Worm (Caenorhabditis elegans) whole organism, young adult: Measurements from ENCODE around the gene clc-29.

Experiments
- B0019.2 ChIP-seq: fragments of 200-800 bp; sonication (Bioruptor generic); conservative IDR thresholded peaks from 2 replicates; pipeline ENCODE4 v1.3.6; 2022; ENCODE audit warnings: missing genetic modification reagents, missing genetic modification characterization, missing compliant biosample characterization
- B0261.1 ChIP-seq: sonication (generic microtip); optimal IDR thresholded peaks from 2 replicates; lab custom pipeline; 2016; ENCODE audit warnings: mild to moderate bottlenecking, missing genetic modification characterization, moderate library complexity, missing compliant biosample characterization
- B0336.3 ChIP-seq: fragments of 200-800 bp; sonication (Bioruptor generic); IDR thresholded peaks from 2 replicates; pipeline ENCODE4 v1.3.6; 2022; ENCODE audit warnings: missing genetic modification characterization, missing compliant biosample characterization
- D2030.7 ChIP-seq: fragments of 200-800 bp; sonication (Bioruptor generic); IDR thresholded peaks from 2 replicates; pipeline ENCODE4 v1.3.6; 2022; ENCODE audit warnings: missing genetic modification reagents, missing genetic modification characterization, missing compliant biosample characterization
- F22D6.2 ChIP-seq: sonication (generic microtip); optimal IDR thresholded peaks from 2 replicates; lab custom pipeline; 2016; ENCODE audit warnings: mild to moderate bottlenecking, missing genetic modification characterization, missing compliant biosample characterization
- F39B2.1 ChIP-seq: fragments of 200-800 bp; sonication (Bioruptor generic); IDR thresholded peaks from 2 replicates; pipeline ENCODE4 v1.3.6; 2022; ENCODE audit warnings: missing genetic modification reagents, missing genetic modification characterization, missing compliant biosample characterization
- F57A8.1 ChIP-seq: fragments of 200-800 bp; sonication (Bioruptor generic); optimal IDR thresholded peaks from 2 replicates; lab custom pipeline; 2018; ENCODE audit warnings: mild to moderate bottlenecking, missing genetic modification characterization, moderate library complexity, missing compliant biosample characterization
- F57C9.4 ChIP-seq: sonication (generic microtip); optimal IDR thresholded peaks from 2 replicates; lab custom pipeline; 2017; ENCODE audit warnings: mild to moderate bottlenecking, missing genetic modification characterization, missing compliant biosample characterization
- K11D2.4 ChIP-seq: fragments of 200-800 bp; sonication (Bioruptor generic); IDR thresholded peaks from 2 replicates; pipeline ENCODE4 v1.3.6; 2022; ENCODE audit warnings: missing genetic modification reagents, missing genetic modification characterization, missing compliant biosample characterization
- T07F8.4 ChIP-seq: sonication (generic microtip); optimal IDR thresholded peaks from 2 replicates; lab custom pipeline; 2016; ENCODE audit warnings: mild to moderate bottlenecking, missing genetic modification characterization, moderate library complexity, missing compliant biosample characterization
- Y53G8AR.9 ChIP-seq: fragments of 200-800 bp; sonication (Bioruptor generic); conservative IDR thresholded peaks from 2 replicates; pipeline ENCODE4 v1.3.6; 2022; ENCODE audit warnings: missing genetic modification reagents, missing genetic modification characterization, missing compliant biosample characterization
- akir-1 ChIP-seq: fragments of 200-800 bp; sonication (Bioruptor generic); optimal IDR thresholded peaks from 2 replicates; lab custom pipeline; 2018; ENCODE audit warnings: mild to moderate bottlenecking, missing genetic modification characterization, moderate library complexity, missing compliant biosample characterization
- aptf-3 ChIP-seq: fragments of 200-800 bp; sonication (Bioruptor generic); IDR thresholded peaks from 2 replicates; pipeline ENCODE4 v1.3.6; 2022; ENCODE audit warnings: missing genetic modification characterization, missing compliant biosample characterization
- atf-7 ChIP-seq: sonication (generic microtip); optimal IDR thresholded peaks from 2 replicates; lab custom pipeline; 2017; ENCODE audit warnings: mild to moderate bottlenecking, missing genetic modification characterization, missing compliant biosample characterization
- attf-5 ChIP-seq: fragments of 200-800 bp; sonication (Bioruptor generic); optimal IDR thresholded peaks from 2 replicates; lab custom pipeline; 2018; ENCODE audit warnings: mild to moderate bottlenecking, missing genetic modification characterization, missing compliant biosample characterization
- ceh-100 ChIP-seq: fragments of 200-800 bp; sonication (Bioruptor generic); IDR thresholded peaks from 2 replicates; pipeline ENCODE4 v1.3.6; 2022; ENCODE audit warnings: missing genetic modification reagents, missing genetic modification characterization, missing compliant biosample characterization
- ceh-79 ChIP-seq: sonication (generic microtip); optimal IDR thresholded peaks from 2 replicates; lab custom pipeline; 2017; ENCODE audit warnings: mild to moderate bottlenecking, missing genetic modification characterization, missing compliant biosample characterization
- ceh-91 ChIP-seq: fragments of 200-800 bp; sonication (Bioruptor generic); IDR thresholded peaks from 2 replicates; pipeline ENCODE4 v1.3.6; 2022; ENCODE audit warnings: missing genetic modification reagents, missing genetic modification characterization, missing compliant biosample characterization
- dpl-1 ChIP-seq: fragments of 150-350 bp; optimal IDR thresholded peaks from 2 replicates; lab custom pipeline; 2014; ENCODE audit warnings: missing biosample characterization, missing genetic modification reagents, missing genetic modification characterization
- egrh-3 ChIP-seq: fragments of 200-800 bp; sonication (Bioruptor generic); IDR thresholded peaks from 2 replicates; pipeline ENCODE4 v1.3.6; 2022; ENCODE audit warnings: missing genetic modification reagents, missing genetic modification characterization, missing compliant biosample characterization
- ekl-4 ChIP-seq: fragments of 200-800 bp; sonication (Bioruptor generic); IDR thresholded peaks from 2 replicates; pipeline ENCODE4 v1.3.6; 2022; ENCODE audit warnings: missing genetic modification reagents, missing genetic modification characterization, missing compliant biosample characterization
- fkh-3 ChIP-seq: sonication (generic microtip); optimal IDR thresholded peaks from 2 replicates; lab custom pipeline; 2016; ENCODE audit warnings: mild to moderate bottlenecking, missing genetic modification characterization, missing compliant biosample characterization
- hlh-12 ChIP-seq: sonication (generic microtip); optimal IDR thresholded peaks from 2 replicates; lab custom pipeline; 2016; ENCODE audit warnings: missing genetic modification characterization, missing compliant biosample characterization
- hlh-26 ChIP-seq: fragments of 200-800 bp; sonication (Bioruptor generic); conservative IDR thresholded peaks from 2 replicates; pipeline ENCODE4 v1.3.6; 2022; ENCODE audit warnings: missing genetic modification reagents, missing genetic modification characterization, missing compliant biosample characterization
- hsf-1 ChIP-seq: fragments of 200-800 bp; sonication (Bioruptor generic); IDR thresholded peaks from 2 replicates; pipeline ENCODE4 v1.3.6; 2022; ENCODE audit warnings: missing genetic modification reagents, missing genetic modification characterization, missing compliant biosample characterization
- lin-35 ChIP-seq, 3 experiments: fragments of 150-350 bp in 2 of 3; sonication (generic microtip) in 1 of 3; optimal IDR thresholded peaks; 2 replicates each; lab custom pipeline; 2014 to 2018; ENCODE audit warnings: missing biosample characterization in 3 of 3, missing genetic modification characterization in 3 of 3, missing genetic modification reagents in 3 of 3
- lin-54 ChIP-seq: fragments of 200-800 bp; sonication (Bioruptor generic); optimal IDR thresholded peaks from 2 replicates; lab custom pipeline; 2018; ENCODE audit warnings: mild to moderate bottlenecking, missing genetic modification characterization, missing compliant biosample characterization
- lir-1 ChIP-seq: fragments of 200-800 bp; sonication (Bioruptor generic); conservative IDR thresholded peaks from 2 replicates; pipeline ENCODE4 v1.3.6; 2022; ENCODE audit warnings: missing genetic modification reagents, missing genetic modification characterization, missing compliant biosample characterization
- lsy-27 ChIP-seq: sonication (generic microtip); optimal IDR thresholded peaks from 2 replicates; lab custom pipeline; 2017; ENCODE audit warnings: missing genetic modification characterization, mild to moderate bottlenecking, missing compliant biosample characterization, antibody characterized with exemption, missing genotype, borderline replicate concordance; ENCODE audit not compliant: insufficient read depth
- madf-10 ChIP-seq: sonication (generic microtip); optimal IDR thresholded peaks from 2 replicates; lab custom pipeline; 2016; ENCODE audit warnings: mild to moderate bottlenecking, missing genetic modification characterization, missing compliant biosample characterization
- madf-3 ChIP-seq: fragments of 200-800 bp; sonication (Bioruptor generic); IDR thresholded peaks from 2 replicates; pipeline ENCODE4 v1.3.6; 2022; ENCODE audit warnings: missing genetic modification reagents, missing genetic modification characterization, missing compliant biosample characterization
- madf-8 ChIP-seq: fragments of 200-800 bp; sonication (Bioruptor generic); conservative IDR thresholded peaks from 2 replicates; pipeline ENCODE4 v1.3.6; 2022; ENCODE audit warnings: missing genetic modification reagents, missing genetic modification characterization, missing compliant biosample characterization
- mcd-1 ChIP-seq: fragments of 200-800 bp; sonication (Bioruptor generic); IDR thresholded peaks from 2 replicates; pipeline ENCODE4 v1.3.6; 2022; ENCODE audit warnings: missing genetic modification reagents, missing genetic modification characterization, missing compliant biosample characterization
- mel-28 ChIP-seq: sonication (generic microtip); optimal IDR thresholded peaks from 2 replicates; lab custom pipeline; 2016; ENCODE audit warnings: borderline replicate concordance, mild to moderate bottlenecking, missing genetic modification characterization, missing compliant biosample characterization
- mes-4 ChIP-seq: sonication (generic microtip); optimal IDR thresholded peaks from 2 replicates; lab custom pipeline; 2016; ENCODE audit warnings: missing genotype, missing genetic modification characterization, missing compliant biosample characterization
- nfya-1 ChIP-seq: sonication (generic microtip); optimal IDR thresholded peaks from 2 replicates; lab custom pipeline; 2017; ENCODE audit warnings: antibody characterized with exemption, missing compliant biosample characterization, missing genetic modification characterization, borderline replicate concordance; ENCODE audit not compliant: insufficient read depth
- nfya-2 ChIP-seq: fragments of 200-800 bp; sonication (Bioruptor generic); IDR thresholded peaks from 2 replicates; pipeline ENCODE4 v1.3.6; 2022; ENCODE audit warnings: missing genetic modification reagents, missing genetic modification characterization, missing compliant biosample characterization
- rec-8 ChIP-seq, 2 experiments: sonication (generic microtip); optimal IDR thresholded peaks; 2 replicates each; lab custom pipeline; 2016; ENCODE audit warnings: mild to moderate bottlenecking in 2 of 2, missing genetic modification characterization in 2 of 2, missing genetic modification reagents in 2 of 2, missing genotype in 2 of 2, missing biosample characterization in 1 of 2, missing compliant biosample characterization in 1 of 2, moderate library complexity in 1 of 2
- snpc-3.4 ChIP-seq: sonication (generic microtip); optimal IDR thresholded peaks from 2 replicates; lab custom pipeline; 2017; ENCODE audit warnings: missing genetic modification characterization, mild to moderate bottlenecking, missing compliant biosample characterization, antibody characterized with exemption, moderate library complexity, missing genotype, missing genetic modification reagents
- snpc-4 ChIP-seq, 5 experiments: fragments of 150-350 bp in 1 of 5; sonication (generic microtip) in 4 of 5; optimal IDR thresholded peaks; 2 replicates each; lab custom pipeline; 2014 to 2018; ENCODE audit warnings: missing genetic modification characterization in 5 of 5, missing biosample characterization in 3 of 5, antibody characterized with exemption in 2 of 5, mild to moderate bottlenecking in 2 of 5, missing compliant biosample characterization in 2 of 5, missing genotype in 2 of 5, moderate library complexity in 2 of 5, missing genetic modification reagents in 1 of 5
- unc-130 ChIP-seq: sonication (generic microtip); optimal IDR thresholded peaks from 2 replicates; lab custom pipeline; 2016; ENCODE audit warnings: missing genetic modification reagents, missing genetic modification characterization, missing compliant biosample characterization
- unc-62 ChIP-seq: fragments of 150-350 bp; optimal IDR thresholded peaks from 2 replicates; lab custom pipeline; 2014; ENCODE audit warnings: missing biosample characterization, missing genetic modification reagents, missing genetic modification characterization
- xnd-1 ChIP-seq: sonication (generic microtip); optimal IDR thresholded peaks from 2 replicates; lab custom pipeline; 2016; ENCODE audit warnings: missing genotype, missing genetic modification reagents, missing genetic modification characterization, missing compliant biosample characterization
- zfh-2 ChIP-seq: fragments of 200-800 bp; sonication (Bioruptor generic); conservative IDR thresholded peaks from 2 replicates; pipeline ENCODE4 v1.3.6; 2022; ENCODE audit warnings: missing genetic modification reagents, missing genetic modification characterization, missing compliant biosample characterization
- ztf-22 ChIP-seq: fragments of 200-800 bp; sonication (Bioruptor generic); optimal IDR thresholded peaks from 2 replicates; lab custom pipeline; 2018; ENCODE audit warnings: mild to moderate bottlenecking, missing genetic modification characterization, moderate library complexity, missing compliant biosample characterization
- ztf-28 ChIP-seq: fragments of 200-800 bp; sonication (Bioruptor generic); IDR thresholded peaks from 2 replicates; pipeline ENCODE4 v1.3.6; 2022; ENCODE audit warnings: missing genetic modification reagents, missing genetic modification characterization, missing compliant biosample characterization

Gene clc-29

DNA sequence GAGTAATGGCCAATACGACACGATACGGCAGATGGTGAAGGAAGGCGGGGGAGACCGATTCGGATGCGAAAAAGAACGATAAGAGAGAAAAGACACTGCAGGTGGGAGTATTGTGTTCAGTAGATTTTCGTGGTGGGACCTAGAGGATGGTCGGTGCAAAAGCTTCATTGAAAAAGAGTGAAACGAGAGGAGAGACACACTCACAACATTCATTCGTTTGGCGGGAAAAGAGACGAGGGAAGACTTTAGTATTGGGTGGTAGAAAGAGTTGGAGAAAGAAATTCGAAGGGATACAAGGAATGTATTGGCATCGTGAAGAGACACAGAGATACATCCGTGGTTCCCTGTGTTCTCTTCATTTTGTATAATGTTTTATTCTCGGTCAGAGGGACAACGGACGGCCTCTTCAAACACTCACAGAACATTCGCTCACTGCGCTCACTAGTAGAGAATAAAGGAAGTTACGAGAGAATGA lies 8.7 kb upstream of the clc-29 start (continued):
- TF ChIP-seq snpc-3.4 (tag; lab: Kevin White, UChicago) (peak; percentile 26), dpl-1 (GFP tag; lab: Kevin White, UChicago) (peak; percentile 31), nfya-1 (tag; lab: Kevin White, UChicago) (no peak), akir-1 (no peak), mcd-1 (peak; percentile 47; the same call in 1 of the 2 replicates), mes-4 (tag; lab: Kevin White, UChicago) (no peak)
- TF ChIP-seq, all 124 proteins: peak for 36

ce11 chrIII:8355462-8355815 lies 7.7 kb upstream of the clc-29 start:
- TF ChIP-seq B0336.3 (no peak), rec-8 (tag; optimal IDR thresholded peaks at IDR 0.05; lab: Kevin White, UChicago) (no peak), hsf-1 (GFP tag; lab: Robert Waterston, UW) (peak; percentile 96), mel-28 (tag; lab: Kevin White, UChicago) (no peak), aptf-3 (GFP tag; lab: Robert Waterston, UW) (no peak), F57A8.1 (GFP tag; lab: Kevin White, UChicago) (no peak), Y53G8AR.9 (GFP tag; lab: Robert Waterston, UW) (no peak), xnd-1 (peak; percentile 15), hlh-12 (tag; lab: Kevin White, UChicago) (no peak), nfya-2 (GFP tag; lab: Robert Waterston, UW) (no peak), unc-62 (GFP tag; lab: Kevin White, UChicago) (no peak), attf-5 (no peak), B0019.2 (GFP tag; lab: Robert Waterston, UW) (peak; percentile 70), lin-54 (GFP tag; lab: Kevin White, UChicago) (peak; percentile 9), hlh-26 (GFP tag; lab: Robert Waterston, UW) (no peak), fkh-3 (no peak), F39B2.1 (no peak), lir-1 (GFP tag; lab: Robert Waterston, UW) (no peak), ceh-100 (GFP tag; lab: Robert Waterston, UW) (no peak), madf-8 (GFP tag; lab: Robert Waterston, UW) (peak; percentile 64), D2030.7 (peak; percentile 67), K11D2.4 (GFP tag; lab: Robert Waterston, UW) (no peak), ztf-22 (GFP tag; lab: Kevin White, UChicago) (no peak), lsy-27 (no peak), mes-4 (tag; lab: Kevin White, UChicago) (no peak), dpl-1 (GFP tag; lab: Kevin White, UChicago) (peak; percentile 73), T07F8.4 (tag; lab: Kevin White, UChicago) (no peak), ceh-91 (GFP tag; lab: Robert Waterston, UW) (peak; percentile 58; the same call in 1 of the 2 replicates), zfh-2 (GFP tag; lab: Robert Waterston, UW) (no peak), unc-130 (GFP tag; lab: Kevin White, UChicago) (no peak), F22D6.2 (tag; lab: Kevin White, UChicago) (no peak), madf-10 (no peak), ceh-79 (tag; lab: Kevin White, UChicago) (no peak), snpc-4 (GFP tag; optimal IDR thresholded peaks at IDR 0.05; lab: Kevin White, UChicago) (no peak), snpc-4 (tag; optimal IDR thresholded peaks at IDR 0.05; lab: Kevin White, UChicago) (no peak), egrh-3 (GFP tag; lab: Robert Waterston, UW) (no peak), B0261.1 (tag; lab: Kevin White, UChicago) (no peak), atf-7 (tag; lab: Kevin White, UChicago) (no peak), madf-3 (GFP tag; lab: Robert Waterston, UW) (no peak), lin-35 (GFP tag; optimal IDR thresholded peaks at IDR 0.05; lab: Kevin White, UChicago) (no peak), ekl-4 (GFP tag; lab: Robert Waterston, UW) (no peak), F57C9.4 (tag; lab: Kevin White, UChicago) (no peak), ztf-28 (GFP tag; lab: Robert Waterston, UW) (no peak)
